Worm (Caenorhabditis elegans): ENCODE measurements around the gene scav-2.

DNA sequence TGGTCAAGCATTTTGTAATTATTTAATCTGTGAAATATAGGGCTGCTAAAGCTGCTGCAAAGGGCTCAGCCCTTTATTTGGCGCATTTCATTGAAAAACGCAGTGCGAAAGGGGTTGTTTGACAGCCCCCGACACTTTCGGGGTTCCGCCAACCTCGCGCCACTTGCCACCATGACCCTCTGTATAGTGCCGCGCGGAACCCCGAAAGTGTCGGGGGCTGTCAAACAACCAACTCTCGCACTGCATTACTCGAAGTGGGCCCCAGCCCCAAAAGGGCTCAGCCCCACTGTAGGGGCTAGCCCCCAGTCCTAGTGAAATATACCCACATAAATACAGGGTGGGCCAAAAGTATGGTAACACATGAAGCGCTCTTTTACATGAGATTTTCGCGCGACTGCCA, 45.1 kb upstream of the scav-2 start:
- TF ChIP-seq unc-39 (tag; optimal IDR thresholded peaks at IDR 0.05): no peak
- TF ChIP-seq nhr-77 (tag; optimal IDR thresholded peaks at IDR 0.05): no peak
- no peak for TF ChIP-seq ceh-82 (tag; optimal IDR thresholded peaks at IDR 0.05)
- no peak for TF ChIP-seq F13H6.1 (tag; optimal IDR thresholded peaks at IDR 0.05)
